Worm (Caenorhabditis elegans): ENCODE results near the gene F36D4.4.
A peak's percentile ranks its signal among the peaks of the same experiment; 100 is the strongest.
"Not testable (repeated sequence)": the region's sequence is repeated elsewhere in the genome, so short reads cannot be mapped to it uniquely, and the experiment has no call there.

F36D4.4 gene

DNA sequence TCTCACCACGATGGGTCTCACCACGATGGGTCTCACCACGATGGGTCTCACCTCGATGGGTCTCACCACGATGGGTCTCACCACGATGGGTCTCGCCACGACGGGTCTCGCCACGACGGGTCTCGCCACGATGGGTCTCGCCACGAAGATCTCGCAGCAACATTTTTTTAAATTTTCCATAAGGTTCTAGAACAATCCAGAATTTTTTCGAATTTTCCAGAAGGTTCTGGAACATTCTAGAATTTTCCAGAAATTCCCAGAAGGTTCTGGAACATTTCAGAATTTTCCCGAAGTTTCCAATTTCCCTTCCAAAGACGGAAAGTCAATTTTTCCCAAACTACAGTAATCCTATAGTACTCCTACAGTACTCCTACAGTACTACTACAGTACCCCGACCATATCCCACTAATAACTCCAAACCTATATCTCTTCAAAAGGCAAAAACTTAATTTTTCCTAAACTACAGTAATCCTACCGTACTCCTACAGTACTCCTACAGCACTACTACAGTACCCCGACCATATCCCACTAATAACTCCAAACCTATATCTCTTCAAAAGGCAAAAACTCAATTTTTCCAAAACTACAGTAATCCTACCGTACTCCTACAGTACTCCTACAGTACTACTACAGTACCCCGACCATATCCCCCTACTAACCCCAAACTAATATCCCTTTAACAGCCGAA lies 25.0 kb upstream of the F36D4.4 start, which contains the start of gene Y54B9A.1:
Gene Y54B9A.1, minus strand, starts transcription at position 235 of the 688 bp plus-strand sequence.
- TF ChIP-seq nhr-76 (tag; optimal IDR thresholded peaks at IDR 0.05); ham-2 (GFP tag; optimal IDR thresholded peaks at IDR 0.05); sptf-1 (tag; optimal IDR thresholded peaks at IDR 0.05): not testable (repeated sequence)

DNA sequence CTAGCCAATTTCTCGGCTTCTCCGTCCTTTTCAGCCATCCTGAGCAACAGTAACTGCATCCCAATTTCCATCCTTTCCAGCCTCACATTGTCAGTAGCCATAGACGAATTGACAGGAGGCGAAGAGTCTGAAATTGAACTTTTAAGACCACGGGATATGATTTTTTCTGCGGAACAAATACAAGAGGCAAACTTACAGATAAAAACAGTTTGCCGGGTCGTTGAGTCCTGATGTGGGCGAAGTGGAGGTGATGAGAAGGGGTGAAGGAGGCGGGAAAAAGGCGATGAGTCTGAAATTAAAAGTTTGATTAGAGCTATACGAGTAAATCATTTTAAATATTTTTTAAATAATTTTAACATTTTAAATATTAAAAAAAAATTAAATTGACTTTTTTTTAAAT lies 12.7 kb upstream of the F36D4.4 start, which contains the start of gene F36D4.6:
Gene F36D4.6, minus strand, starts transcription at position 101 of the 400 bp plus-strand sequence.
- TF ChIP-seq nhr-237 (tag; optimal IDR thresholded peaks at IDR 0.05) (no peak), lin-32 (GFP tag; optimal IDR thresholded peaks at IDR 0.05) (no peak), ceh-83 (GFP tag; optimal IDR thresholded peaks at IDR 0.05) (no peak), nhr-2 (tag; optimal IDR thresholded peaks at IDR 0.05) (no peak), ceh-39 (tag; optimal IDR thresholded peaks at IDR 0.05) (no peak), lin-13 (tag; optimal IDR thresholded peaks at IDR 0.05) (no peak), snpc-4 (tag; optimal IDR thresholded peaks at IDR 0.05) (no peak)

DNA sequence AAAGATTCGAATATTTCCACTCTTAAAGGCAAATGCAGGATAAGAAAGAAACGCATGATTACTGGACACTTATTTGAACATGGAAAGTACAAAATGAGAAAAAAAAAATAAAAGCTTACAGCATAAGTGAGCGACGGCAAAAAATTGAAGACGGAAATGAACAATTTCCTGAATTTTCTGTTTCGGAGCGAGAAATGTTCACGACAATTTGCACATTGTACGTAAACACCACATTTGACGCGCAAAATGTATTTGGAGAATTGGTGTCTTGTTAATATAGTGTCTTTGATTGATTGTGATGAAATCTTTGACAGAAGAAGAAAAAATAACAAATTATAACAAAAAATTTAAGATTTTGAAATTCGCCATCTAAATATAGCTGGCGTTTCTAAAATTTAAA lies 11.2 kb upstream of the F36D4.4 start, which contains the start of gene F36D4.5:
Gene F36D4.5, minus strand, starts transcription at position 225 of the 400 bp plus-strand sequence.
- TF ChIP-seq hlh-1 (tag; optimal IDR thresholded peaks at IDR 0.05) (no peak), nhr-76 (tag; optimal IDR thresholded peaks at IDR 0.05) (no peak), ceh-39 (tag; optimal IDR thresholded peaks at IDR 0.05) (no peak), ces-1 (GFP tag; optimal IDR thresholded peaks at IDR 0.05) (peak; percentile 77), mls-2 (tag; optimal IDR thresholded peaks at IDR 0.05) (no peak), unc-120 (tag; optimal IDR thresholded peaks at IDR 0.05; ENCODE audit: poor library complexity, severe bottlenecking) (no peak), sem-2 (GFP tag; optimal IDR thresholded peaks at IDR 0.05) (no peak)

DNA sequence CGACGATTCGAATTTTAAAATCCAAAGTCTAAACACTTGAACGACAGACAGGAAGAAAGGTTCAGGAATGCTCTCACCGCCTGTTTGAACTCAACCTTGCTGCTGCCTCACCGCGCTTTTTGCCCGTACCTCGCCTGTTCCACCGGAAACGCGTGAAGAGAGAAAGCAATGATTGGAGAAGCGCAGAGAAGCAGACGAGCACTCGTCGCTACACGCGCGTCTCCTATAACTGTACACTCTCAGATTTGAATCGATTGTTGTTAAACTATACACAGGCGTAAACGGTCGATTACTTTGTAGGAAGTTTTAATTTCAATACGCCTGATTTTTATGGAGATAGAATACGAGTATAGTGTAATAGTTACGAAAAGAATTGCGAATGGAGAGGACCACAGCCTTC lies 10.1 kb upstream of the F36D4.4 start:
- TF ChIP-seq lsy-2 (tag; optimal IDR thresholded peaks at IDR 0.05), result no peak
- peak; percentile 55 for TF ChIP-seq mls-2 (tag; optimal IDR thresholded peaks at IDR 0.05)
- no peak for TF ChIP-seq ceh-83 (GFP tag; optimal IDR thresholded peaks at IDR 0.05)
- TF ChIP-seq pha-4 (tag; optimal IDR thresholded peaks at IDR 0.05), result peak; percentile 7
- peak; percentile 82 for TF ChIP-seq ham-2 (GFP tag; optimal IDR thresholded peaks at IDR 0.05)
- no peak for TF ChIP-seq unc-39 (tag; optimal IDR thresholded peaks at IDR 0.05)
- TF ChIP-seq snpc-4 (tag; optimal IDR thresholded peaks at IDR 0.05), result no peak
- TF ChIP-seq nhr-237 (tag; optimal IDR thresholded peaks at IDR 0.05), result no peak
- peak; percentile 20 for TF ChIP-seq hlh-1 (tag; optimal IDR thresholded peaks at IDR 0.05)
- TF ChIP-seq ztf-11 (tag; optimal IDR thresholded peaks at IDR 0.05), result no peak
- TF ChIP-seq unc-120 (tag; optimal IDR thresholded peaks at IDR 0.05; ENCODE audit: poor library complexity, severe bottlenecking), result peak; percentile 48
- no peak for TF ChIP-seq cnd-1 (tag; optimal IDR thresholded peaks at IDR 0.05)
- no peak for TF ChIP-seq ceh-39 (tag; optimal IDR thresholded peaks at IDR 0.05)
- TF ChIP-seq drap-1 (GFP tag; optimal IDR thresholded peaks at IDR 0.05), result no peak
- TF ChIP-seq nhr-2 (tag; optimal IDR thresholded peaks at IDR 0.05), result no peak
- no peak for TF ChIP-seq nhr-76 (tag; optimal IDR thresholded peaks at IDR 0.05)
- no peak for TF ChIP-seq bed-3 (GFP tag; optimal IDR thresholded peaks at IDR 0.05)
- no peak for TF ChIP-seq elt-1 (tag; optimal IDR thresholded peaks at IDR 0.05; ENCODE audit: borderline replicate concordance, insufficient read depth)
- TF ChIP-seq nhr-28 (tag; optimal IDR thresholded peaks at IDR 0.05), result no peak
- TF ChIP-seq lin-13 (tag; optimal IDR thresholded peaks at IDR 0.05), result no peak
- TF ChIP-seq zip-8 (tag; optimal IDR thresholded peaks at IDR 0.05), result no peak
- no peak for TF ChIP-seq sem-2 (GFP tag; optimal IDR thresholded peaks at IDR 0.05)
- TF ChIP-seq elt-3 (tag; optimal IDR thresholded peaks at IDR 0.05), result no peak
- no peak for TF ChIP-seq sptf-1 (tag; optimal IDR thresholded peaks at IDR 0.05)

DNA sequence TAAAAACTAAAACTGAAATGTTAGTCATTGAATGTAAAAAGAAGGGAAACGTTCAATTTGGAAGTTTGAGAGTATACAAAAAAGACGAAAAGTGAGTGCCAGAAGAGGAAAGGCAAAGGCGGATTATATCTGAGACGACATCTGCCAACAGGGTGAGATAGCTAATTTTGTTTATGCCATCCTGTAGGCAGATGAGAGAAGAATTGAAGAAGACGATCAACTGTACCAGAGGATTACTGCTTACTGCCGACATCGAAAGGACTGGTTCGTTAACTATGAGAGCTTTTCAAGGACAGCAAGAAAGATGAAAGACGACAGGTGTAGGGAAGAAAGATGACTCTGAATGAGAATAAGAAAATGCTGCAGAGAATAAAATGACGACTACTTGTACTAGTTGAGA lies 9.1 kb upstream of the F36D4.4 start:
- TF ChIP-seq snpc-4 (tag; optimal IDR thresholded peaks at IDR 0.05) (no peak), unc-39 (tag; optimal IDR thresholded peaks at IDR 0.05) (no peak), cnd-1 (tag; optimal IDR thresholded peaks at IDR 0.05) (peak; percentile 6), blmp-1 (tag; optimal IDR thresholded peaks at IDR 0.05) (no peak), lin-13 (tag; optimal IDR thresholded peaks at IDR 0.05) (no peak)

DNA sequence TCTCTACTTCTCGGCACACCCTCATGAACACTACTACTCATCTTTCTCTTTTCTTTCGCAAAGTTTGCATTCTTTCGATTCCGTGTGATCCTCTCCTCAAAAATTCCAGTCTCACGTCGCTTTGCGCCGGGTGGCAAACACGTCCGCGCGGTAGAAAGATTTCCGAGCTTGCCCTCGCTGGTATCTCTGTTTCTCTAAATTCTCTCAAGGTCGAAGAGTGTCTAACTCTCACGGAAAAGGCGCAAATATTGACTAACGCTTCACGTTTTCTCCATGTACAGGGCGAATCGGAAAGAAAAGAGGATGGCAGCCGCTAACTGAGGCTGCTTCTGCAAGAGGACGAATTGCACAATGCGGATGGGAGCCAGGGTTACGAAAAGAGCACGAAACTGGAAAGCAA lies 8.3 kb upstream of the F36D4.4 start:
- TF ChIP-seq nhr-237 (tag; optimal IDR thresholded peaks at IDR 0.05) (peak; percentile 39), ham-2 (GFP tag; optimal IDR thresholded peaks at IDR 0.05) (peak; percentile 64), ceh-83 (GFP tag; optimal IDR thresholded peaks at IDR 0.05) (no peak)
